Fruit fly (Drosophila melanogaster): ENCODE data around the gene CG14968.
A peak's percentile ranks its signal among the peaks of the same experiment; 100 is the strongest.

The CG14968 gene

DNA sequence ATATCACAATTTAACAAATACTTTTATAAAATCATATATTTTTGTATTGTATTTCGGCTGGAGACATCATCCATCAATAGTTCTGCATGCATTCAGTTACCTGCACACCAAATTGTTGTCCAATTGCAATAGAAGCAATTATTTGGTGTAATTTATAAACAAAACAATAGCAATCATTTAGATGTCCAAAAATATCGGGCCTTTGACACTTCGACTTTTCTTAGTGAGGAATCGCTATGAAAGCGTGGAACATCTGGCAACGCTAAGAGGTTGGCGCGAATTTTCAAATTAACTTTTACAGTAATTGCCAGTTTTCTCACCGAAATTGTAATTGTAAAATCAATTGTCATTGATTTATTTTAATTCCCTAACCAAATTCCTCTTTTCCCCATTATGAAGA is 31.9 kb upstream of the CG14968 start, which contains the start of gene CG14969 (continued):
- TF ChIP-seq HLH4C (GFP tag; IDR thresholded peaks at IDR 0.05; ENCODE audit: partially characterized antibody) (0 out of 3 replicates have a peak, but pooled peaks have one; percentile 24), phol (tag; optimal IDR thresholded peaks at IDR 0.05) (peak; percentile 24), maf-S (GFP tag; optimal IDR thresholded peaks at IDR 0.05) (no peak), CG15514 (GFP tag; optimal IDR thresholded peaks at IDR 0.05) (peak; percentile 43), CG7928 (GFP tag; optimal IDR thresholded peaks at IDR 0.05) (no peak), Usf (GFP tag; optimal IDR thresholded peaks at IDR 0.05) (no peak), Fer3 (tag; optimal IDR thresholded peaks at IDR 0.05) (no peak), mld (GFP tag; IDR thresholded peaks at IDR 0.05; ENCODE audit: partially characterized antibody) (0 out of 3 replicates have a peak, but pooled peaks have one; percentile 30), CG4282 (GFP tag; optimal IDR thresholded peaks at IDR 0.05) (no peak), Dip2 (GFP tag; IDR thresholded peaks at IDR 0.05) (no peak), ranshi (GFP tag; IDR thresholded peaks at IDR 0.05) (no peak), lmd (GFP tag; IDR thresholded peaks at IDR 0.05) (no peak), NC2α (GFP tag; optimal IDR thresholded peaks at IDR 0.05) (no peak), CG11560 (tag; IDR thresholded peaks at IDR 0.05) (no peak), CG7556 (GFP tag; optimal IDR thresholded peaks at IDR 0.05) (no peak), Dek (tag; optimal IDR thresholded peaks at IDR 0.05) (no peak), CG3838 (GFP tag; optimal IDR thresholded peaks at IDR 0.05) (no peak), bigmax (GFP tag; optimal IDR thresholded peaks at IDR 0.05) (no peak), E2f2 (GFP tag; IDR thresholded peaks at IDR 0.05) (peak; percentile 95), CG18011 (GFP tag; optimal IDR thresholded peaks at IDR 0.05) (no peak), CG7271 (tag; optimal IDR thresholded peaks at IDR 0.05) (no peak), lbe (GFP tag; optimal IDR thresholded peaks at IDR 0.05) (no peak), CG4617 (GFP tag; optimal IDR thresholded peaks at IDR 0.05; ENCODE audit: borderline replicate concordance) (peak; percentile 67), trem (tag; optimal IDR thresholded peaks at IDR 0.05) (peak; percentile 40), Ets65A (GFP tag) (peak; percentile 29), mam (GFP tag; optimal IDR thresholded peaks at IDR 0.05) (no peak), CG14710 (tag; optimal IDR thresholded peaks at IDR 0.05) (peak; percentile 37), lilli (GFP tag; optimal IDR thresholded peaks at IDR 0.05) (peak; percentile 15), CG3281 (GFP tag; optimal IDR thresholded peaks at IDR 0.05) (no peak), CG17612 (GFP tag; IDR thresholded peaks at IDR 0.05) (no peak), Oaz (GFP tag; IDR thresholded peaks at IDR 0.05) (no peak), Scr (GFP tag; IDR thresholded peaks at IDR 0.05; ENCODE audit: partially characterized antibody) (peak; percentile 49; the same call in 1 of the 2 replicates), CG8359 (GFP tag; optimal IDR thresholded peaks at IDR 0.05; ENCODE audit: borderline replicate concordance) (no peak), PHDP (tag; optimal IDR thresholded peaks at IDR 0.05) (no peak), NFAT (GFP tag; IDR thresholded peaks at IDR 0.05) (no peak), CG16779 (GFP tag; IDR thresholded peaks at IDR 0.05) (no peak), Myb (GFP tag; optimal IDR thresholded peaks at IDR 0.05) (peak; percentile 41), ap (GFP tag; IDR thresholded peaks at IDR 0.05) (no peak), Adf1 (GFP tag; IDR thresholded peaks at IDR 0.05) (no peak), CG4360 (GFP tag; IDR thresholded peaks at IDR 0.05) (no peak), Dad (GFP tag; optimal IDR thresholded peaks at IDR 0.05) (no peak), Doc3 (GFP tag; IDR thresholded peaks at IDR 0.05; ENCODE audit: partially characterized antibody) (0 out of 3 replicates have a peak, but pooled peaks have one; percentile 29), HmgZ (tag; optimal IDR thresholded peaks at IDR 0.05) (peak; percentile 22), Atf3 (GFP tag; optimal IDR thresholded peaks at IDR 0.05) (no peak), gfzf (GFP tag; optimal IDR thresholded peaks at IDR 0.05) (peak; percentile 40), CG11723 (GFP tag; optimal IDR thresholded peaks at IDR 0.05) (no peak), dan (GFP tag; IDR thresholded peaks at IDR 0.05) (no peak), CG10462 (GFP tag; optimal IDR thresholded peaks at IDR 0.05) (no peak), CG12155 (GFP tag; optimal IDR thresholded peaks at IDR 0.05) (no peak), Xbp1 (GFP tag; optimal IDR thresholded peaks at IDR 0.05) (peak; percentile 10), CG32767 (GFP tag; IDR thresholded peaks at IDR 0.05) (no peak)

Data from whole organism, embryonic.